Worm (Caenorhabditis elegans) whole organism, L2 larva: ENCODE results near the gene eral-1.

Experiments
- C34F6.9 ChIP-seq: fragments of 150-350 bp; optimal IDR thresholded peaks from 2 replicates; lab custom pipeline; 2014; ENCODE audit warnings: missing biosample characterization, missing genetic modification characterization
- F13H6.1 ChIP-seq: sonication (generic microtip); optimal IDR thresholded peaks from 2 replicates; lab custom pipeline; 2016; ENCODE audit warnings: missing genetic modification characterization, missing compliant biosample characterization
- R02D3.7 ChIP-seq: fragments of 150-350 bp; optimal IDR thresholded peaks from 2 replicates; lab custom pipeline; 2014; ENCODE audit warnings: missing biosample characterization, missing genetic modification characterization
- Y55F3AM.14 ChIP-seq: fragments of 200-800 bp; sonication (Bioruptor generic); optimal IDR thresholded peaks from 2 replicates; lab custom pipeline; 2018; ENCODE audit warnings: mild to moderate bottlenecking, missing genetic modification characterization, missing compliant biosample characterization
- ZK546.5 ChIP-seq: sonication (generic microtip); optimal IDR thresholded peaks from 2 replicates; lab custom pipeline; 2017; ENCODE audit warnings: missing biosample characterization, missing genetic modification characterization
- alr-1 ChIP-seq: fragments of 150-350 bp; optimal IDR thresholded peaks from 2 replicates; lab custom pipeline; 2014; ENCODE audit warnings: missing biosample characterization, missing genetic modification characterization
- aly-2 ChIP-seq: fragments of 150-350 bp; optimal IDR thresholded peaks from 2 replicates; lab custom pipeline; 2014; ENCODE audit warnings: missing biosample characterization, missing genetic modification characterization
- ama-1 ChIP-seq: fragments of 150-350 bp; optimal IDR thresholded peaks from 2 replicates; lab custom pipeline; 2018; ENCODE audit warnings: inconsistent platforms
- blmp-1 ChIP-seq: sonication (generic microtip); optimal IDR thresholded peaks from 2 replicates; lab custom pipeline; 2017; ENCODE audit warnings: missing genetic modification characterization, mild to moderate bottlenecking, missing compliant biosample characterization, antibody characterized with exemption, moderate library complexity; ENCODE audit not compliant: insufficient read depth
- ceh-16 ChIP-seq: fragments of 150-350 bp; optimal IDR thresholded peaks from 2 replicates; lab custom pipeline; 2014; ENCODE audit warnings: missing biosample characterization, missing genetic modification characterization
- ceh-82 ChIP-seq: fragments of 150-350 bp; optimal IDR thresholded peaks from 2 replicates; lab custom pipeline; 2014; ENCODE audit warnings: missing biosample characterization, missing genetic modification characterization
- crh-2 ChIP-seq: sonication (generic microtip); optimal IDR thresholded peaks from 2 replicates; lab custom pipeline; 2017; ENCODE audit warnings: missing biosample characterization, missing genetic modification characterization
- dmd-4 ChIP-seq: sonication (generic microtip); optimal IDR thresholded peaks from 2 replicates; lab custom pipeline; 2017; ENCODE audit warnings: missing biosample characterization, missing genetic modification characterization
- egl-27 ChIP-seq: sonication (generic microtip); optimal IDR thresholded peaks from 3 replicates; lab custom pipeline; 2017; ENCODE audit warnings: missing biosample characterization, missing genetic modification reagents, missing genetic modification characterization
- elt-1 ChIP-seq: fragments of 150-350 bp; optimal IDR thresholded peaks from 2 replicates; lab custom pipeline; 2014; ENCODE audit warnings: missing biosample characterization, missing genetic modification characterization
- elt-3 ChIP-seq: sonication (generic microtip); optimal IDR thresholded peaks from 2 replicates; lab custom pipeline; 2017; ENCODE audit warnings: missing biosample characterization, missing genetic modification characterization
- fos-1 ChIP-seq: fragments of 150-350 bp; optimal IDR thresholded peaks from 2 replicates; lab custom pipeline; 2014; ENCODE audit warnings: missing biosample characterization, missing genetic modification characterization
- gmeb-1 ChIP-seq: fragments of 150-350 bp; optimal IDR thresholded peaks from 2 replicates; lab custom pipeline; 2014; ENCODE audit warnings: missing biosample characterization, missing genetic modification characterization
- lin-11 ChIP-seq: fragments of 150-350 bp; sonication (generic microtip); optimal IDR thresholded peaks from 2 replicates; lab custom pipeline; 2014; ENCODE audit warnings: missing biosample characterization, missing genetic modification characterization, inconsistent platforms, mixed read lengths
- lin-13 ChIP-seq: fragments of 150-350 bp; optimal IDR thresholded peaks from 2 replicates; lab custom pipeline; 2014; ENCODE audit warnings: missing biosample characterization, missing genetic modification reagents, missing genetic modification characterization
- lin-39 ChIP-seq: fragments of 150-350 bp; optimal IDR thresholded peaks from 2 replicates; lab custom pipeline; 2014; ENCODE audit warnings: missing biosample characterization, missing genetic modification reagents, missing genetic modification characterization
- lsy-2 ChIP-seq, 2 experiments: fragments of 150-350 bp in 1 of 2; sonication (generic microtip) in 1 of 2; optimal IDR thresholded peaks; 2 replicates each; lab custom pipeline; 2014 to 2017; ENCODE audit warnings: missing biosample characterization in 2 of 2, missing genetic modification characterization in 2 of 2
- mab-5 ChIP-seq: fragments of 150-350 bp; optimal IDR thresholded peaks from 2 replicates; lab custom pipeline; 2014; ENCODE audit warnings: missing biosample characterization, missing genetic modification characterization
- mbf-1 ChIP-seq: sonication (generic microtip); optimal IDR thresholded peaks from 2 replicates; lab custom pipeline; 2017; ENCODE audit warnings: missing biosample characterization, missing genetic modification characterization
- mdl-1 ChIP-seq, 2 experiments: fragments of 150-350 bp in 1 of 2; sonication (generic microtip) in 1 of 2; optimal IDR thresholded peaks; 2 replicates each; lab custom pipeline; 2017; ENCODE audit warnings: missing biosample characterization in 2 of 2, missing genetic modification characterization in 2 of 2
- nhr-10 ChIP-seq: sonication (generic microtip); optimal IDR thresholded peaks from 2 replicates; lab custom pipeline; 2017; ENCODE audit warnings: missing biosample characterization, missing genetic modification characterization
- nhr-11 ChIP-seq: fragments of 150-350 bp; optimal IDR thresholded peaks from 2 replicates; lab custom pipeline; 2014; ENCODE audit warnings: missing biosample characterization, missing genetic modification characterization
- nhr-12 ChIP-seq: fragments of 150-350 bp; optimal IDR thresholded peaks from 2 replicates; lab custom pipeline; 2014; ENCODE audit warnings: missing biosample characterization, missing genetic modification characterization
- nhr-129 ChIP-seq: fragments of 150-350 bp; optimal IDR thresholded peaks from 2 replicates; lab custom pipeline; 2014; ENCODE audit warnings: missing biosample characterization, missing genetic modification characterization
- nhr-21 ChIP-seq: fragments of 150-350 bp; optimal IDR thresholded peaks from 2 replicates; lab custom pipeline; 2014; ENCODE audit warnings: missing biosample characterization, missing genetic modification characterization
- nhr-23 ChIP-seq: fragments of 150-350 bp; optimal IDR thresholded peaks from 2 replicates; lab custom pipeline; 2014; ENCODE audit warnings: missing biosample characterization, missing genetic modification reagents, missing genetic modification characterization
- nhr-237 ChIP-seq: fragments of 150-350 bp; optimal IDR thresholded peaks from 2 replicates; lab custom pipeline; 2014; ENCODE audit warnings: missing biosample characterization, missing genetic modification characterization
- nhr-25 ChIP-seq: fragments of 150-350 bp; sonication (generic microtip); optimal IDR thresholded peaks from 3 replicates; lab custom pipeline; 2014; ENCODE audit warnings: missing biosample characterization, missing genetic modification characterization
- nhr-6 ChIP-seq: fragments of 150-350 bp; optimal IDR thresholded peaks from 2 replicates; lab custom pipeline; 2014; ENCODE audit warnings: missing biosample characterization, missing genetic modification characterization
- nhr-77 ChIP-seq: fragments of 150-350 bp; optimal IDR thresholded peaks from 2 replicates; lab custom pipeline; 2014; ENCODE audit warnings: missing biosample characterization, missing genetic modification characterization
- peb-1 ChIP-seq: fragments of 150-350 bp; optimal IDR thresholded peaks from 2 replicates; lab custom pipeline; 2014; ENCODE audit warnings: missing biosample characterization, missing genetic modification characterization
- sem-4 ChIP-seq: fragments of 150-350 bp; optimal IDR thresholded peaks from 2 replicates; lab custom pipeline; 2014; ENCODE audit warnings: missing biosample characterization, missing genetic modification reagents, missing genetic modification characterization
- skn-1 ChIP-seq: sonication (generic microtip); optimal IDR thresholded peaks from 2 replicates; lab custom pipeline; 2017; ENCODE audit warnings: missing biosample characterization, missing genetic modification characterization
- sma-3 ChIP-seq: sonication (generic microtip); optimal IDR thresholded peaks from 2 replicates; lab custom pipeline; 2016; ENCODE audit warnings: missing genetic modification reagents, missing genetic modification characterization, missing compliant biosample characterization
- sma-9 ChIP-seq, 2 experiments: fragments of 150-350 bp in 1 of 2; sonication (generic microtip) in 1 of 2; optimal IDR thresholded peaks; 2 replicates each; lab custom pipeline; 2014 to 2016; ENCODE audit warnings: missing genetic modification characterization in 2 of 2, mild to moderate bottlenecking in 1 of 2, missing biosample characterization in 1 of 2, missing compliant biosample characterization in 1 of 2, missing genetic modification reagents in 1 of 2, moderate library complexity in 1 of 2
- snpc-4 ChIP-seq: fragments of 150-350 bp; optimal IDR thresholded peaks from 2 replicates; lab custom pipeline; 2014; ENCODE audit warnings: missing biosample characterization, missing genetic modification characterization
- unc-39 ChIP-seq: fragments of 150-350 bp; optimal IDR thresholded peaks from 2 replicates; lab custom pipeline; 2014; ENCODE audit warnings: missing biosample characterization, missing genetic modification characterization
- unc-55 ChIP-seq: fragments of 150-350 bp; sonication (generic microtip); optimal IDR thresholded peaks from 3 replicates; lab custom pipeline; 2014; ENCODE audit warnings: missing biosample characterization, missing genetic modification reagents, missing genetic modification characterization
- unc-62 ChIP-seq: fragments of 150-350 bp; optimal IDR thresholded peaks from 2 replicates; lab custom pipeline; 2014; ENCODE audit warnings: missing biosample characterization, missing genetic modification reagents, missing genetic modification characterization
- zag-1 ChIP-seq: fragments of 150-350 bp; optimal IDR thresholded peaks from 2 replicates; lab custom pipeline; 2014; ENCODE audit warnings: missing biosample characterization, missing genetic modification characterization
- ztf-1 ChIP-seq: fragments of 200-800 bp; sonication (Bioruptor generic); conservative IDR thresholded peaks from 2 replicates; pipeline ENCODE4 v1.3.6; 2022; ENCODE audit warnings: missing genetic modification characterization, missing compliant biosample characterization
- ztf-11 ChIP-seq: sonication (generic microtip); optimal IDR thresholded peaks from 2 replicates; lab custom pipeline; 2017; ENCODE audit warnings: missing biosample characterization, missing genetic modification characterization
- ztf-4 ChIP-seq: fragments of 150-350 bp; optimal IDR thresholded peaks from 2 replicates; lab custom pipeline; 2014; ENCODE audit warnings: missing biosample characterization, missing genetic modification characterization

Gene eral-1

DNA sequence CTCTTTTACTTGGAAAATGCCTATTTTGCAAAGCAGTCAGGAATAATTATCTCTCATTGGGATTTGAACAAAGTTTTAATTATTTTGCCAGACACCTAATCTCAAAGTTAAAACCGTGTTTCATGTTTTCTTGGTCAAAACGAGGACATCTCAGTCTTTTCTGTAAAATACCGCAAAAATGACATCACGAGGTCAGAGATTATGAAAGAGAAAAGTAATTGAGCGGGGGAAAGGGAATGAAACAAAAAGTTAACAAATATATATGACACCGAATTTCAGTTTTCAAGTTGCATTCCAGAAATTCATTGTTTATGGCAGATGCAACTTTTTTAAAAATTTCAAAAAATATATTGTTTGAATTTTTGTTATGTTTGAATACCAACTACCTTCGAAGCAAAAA is 13.0 kb upstream of the eral-1 start:
- TF ChIP-seq nhr-21 (tag; lab: Kevin White, UChicago) (no peak), nhr-11 (tag; lab: Kevin White, UChicago) (no peak), alr-1 (no peak), sma-9 (GFP tag; optimal IDR thresholded peaks at IDR 0.05; lab: Kevin White, UChicago) (peak; percentile 55), sma-9 (tag; optimal IDR thresholded peaks at IDR 0.05; lab: Kevin White, UChicago) (no peak), nhr-10 (tag; lab: Kevin White, UChicago) (no peak), crh-2 (tag; lab: Kevin White, UChicago) (peak; percentile 42), gmeb-1 (peak; percentile 17), blmp-1 (peak; percentile 45), egl-27 (tag; lab: Kevin White, UChicago) (no peak), unc-62 (GFP tag; lab: Kevin White, UChicago) (no peak), elt-3 (tag; lab: Kevin White, UChicago) (no peak), nhr-23 (tag; lab: Kevin White, UChicago) (no peak)
- TF ChIP-seq, all 48 proteins: peak for 4

- TF ChIP-seq crh-2 (tag; lab: Kevin White, UChicago) (peak; percentile 75), ceh-82 (tag; lab: Kevin White, UChicago) (no peak), ZK546.5 (tag; lab: Kevin White, UChicago) (no peak), nhr-77 (no peak), nhr-12 (tag; lab: Kevin White, UChicago) (no peak), mdl-1 (tag; optimal IDR thresholded peaks at IDR 0.05; lab: Kevin White, UChicago) (peak; percentile 3 to 70), nhr-25 (tag; lab: Kevin White, UChicago) (peak; percentile 86), egl-27 (tag; lab: Kevin White, UChicago) (no peak), unc-62 (GFP tag; lab: Kevin White, UChicago) (no peak), mbf-1 (no peak), lin-39 (tag; lab: Kevin White, UChicago) (no peak), lin-11 (tag; lab: Kevin White, UChicago) (no peak), unc-55 (GFP tag; lab: Kevin White, UChicago) (no peak), ztf-1 (no peak), blmp-1 (peak; percentile 68), aly-2 (tag; lab: Kevin White, UChicago) (no peak), F13H6.1 (tag; lab: Kevin White, UChicago) (no peak), zag-1 (tag; lab: Kevin White, UChicago) (no peak), dmd-4 (tag; lab: Kevin White, UChicago) (no peak), sma-9 (GFP tag; optimal IDR thresholded peaks at IDR 0.05; lab: Kevin White, UChicago) (peak; percentile 87), sma-9 (tag; optimal IDR thresholded peaks at IDR 0.05; lab: Kevin White, UChicago) (no peak), nhr-21 (tag; lab: Kevin White, UChicago) (peak; percentile 12), lin-13 (peak; percentile 9), skn-1 (tag; lab: Kevin White, UChicago) (no peak), gmeb-1 (peak; percentile 54), elt-1 (tag; lab: Kevin White, UChicago) (no peak), nhr-23 (tag; lab: Kevin White, UChicago) (no peak), elt-3 (tag; lab: Kevin White, UChicago) (no peak), C34F6.9 (peak; percentile 36), nhr-6 (tag; lab: Kevin White, UChicago) (peak; percentile 27), sma-3 (GFP tag; lab: Kevin White, UChicago) (peak; percentile 17), fos-1 (tag; lab: Kevin White, UChicago) (no peak), ama-1 (no peak), sem-4 (tag; lab: Kevin White, UChicago) (peak; percentile 72), ztf-11 (no peak), peb-1 (no peak), unc-39 (tag; lab: Kevin White, UChicago) (no peak), ceh-16 (tag; lab: Kevin White, UChicago) (no peak), nhr-10 (tag; lab: Kevin White, UChicago) (no peak), lsy-2 (tag; optimal IDR thresholded peaks at IDR 0.05; lab: Kevin White, UChicago) (peak in 1 of 2 experiments; percentile 60), mab-5 (no peak), R02D3.7 (no peak), ztf-4 (tag; lab: Kevin White, UChicago) (peak; percentile 72), Y55F3AM.14 (GFP tag; lab: Kevin White, UChicago) (no peak), snpc-4 (tag; lab: Kevin White, UChicago) (no peak), alr-1 (no peak), nhr-11 (tag; lab: Kevin White, UChicago) (no peak), nhr-129 (tag; lab: Kevin White, UChicago) (peak; percentile 86), nhr-237 (no peak)
These were observed 12.1 kb upstream of the eral-1 start for ce11 chrII:9601679-9602078.
